Fruit fly (Drosophila melanogaster) whole organism: Measurements from ENCODE around the gene CG18549.

Experiments used
- CG8478 ChIP-seq: fragments of >200 bp; optimal IDR thresholded peaks from 2 replicates; lab custom pipeline; 2018; ENCODE audit warnings: inconsistent platforms
- EcR ChIP-seq, 2 experiments: fragments of >200 bp; optimal IDR thresholded peaks; 2 replicates each; lab custom pipeline; 2017; ENCODE audit warnings: missing biosample characterization in 2 of 2, missing genetic modification characterization in 2 of 2, missing genetic modification reagents in 2 of 2
- pan ChIP-seq: fragments of >200 bp; optimal IDR thresholded peaks from 2 replicates; lab custom pipeline; 2017
- psq ChIP-seq: fragments of >200 bp; optimal IDR thresholded peaks from 2 replicates; lab custom pipeline; 2017
- usp ChIP-seq: fragments of >200 bp; optimal IDR thresholded peaks from 2 replicates; lab custom pipeline; 2017; ENCODE audit warnings: missing biosample characterization, missing genetic modification characterization, mixed read lengths

DNA sequence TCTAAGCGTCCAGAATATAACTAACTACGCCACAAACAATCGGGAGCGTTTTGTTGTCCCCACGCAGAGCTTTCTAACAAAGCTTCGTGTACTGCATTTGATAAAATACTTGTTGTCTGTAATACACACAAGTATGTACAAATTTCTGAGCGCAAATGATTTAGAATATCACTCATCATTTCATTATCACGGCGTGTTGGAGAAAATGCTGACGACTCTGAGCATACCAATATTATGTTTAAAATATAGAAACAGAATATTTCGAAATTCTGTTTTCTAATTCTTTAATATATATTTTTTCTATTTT is 43.2 kb upstream of the CG18549 start, which contains the start of gene Cyp9f2:
- TF ChIP-seq CG8478 (no peak), EcR (GFP tag; optimal IDR thresholded peaks at IDR 0.05; lab: Kevin White, UChicago) (no peak), psq (lab: Kevin White, UChicago) (no peak), pan (lab: Kevin White, UChicago) (no peak), usp (no peak)
